Worm (Caenorhabditis elegans) whole organism, L2 larva: ENCODE data around the gene F46H6.5.

Source experiments
- ZK546.5 ChIP-seq: sonication (generic microtip); optimal IDR thresholded peaks from 2 replicates; lab custom pipeline; 2017; ENCODE audit warnings: missing biosample characterization, missing genetic modification characterization
- aly-2 ChIP-seq: fragments of 150-350 bp; optimal IDR thresholded peaks from 2 replicates; lab custom pipeline; 2014; ENCODE audit warnings: missing biosample characterization, missing genetic modification characterization
- elt-3 ChIP-seq: sonication (generic microtip); optimal IDR thresholded peaks from 2 replicates; lab custom pipeline; 2017; ENCODE audit warnings: missing biosample characterization, missing genetic modification characterization
- lsy-2 ChIP-seq, 2 experiments: fragments of 150-350 bp in 1 of 2; sonication (generic microtip) in 1 of 2; optimal IDR thresholded peaks; 2 replicates each; lab custom pipeline; 2014 to 2017; ENCODE audit warnings: missing biosample characterization in 2 of 2, missing genetic modification characterization in 2 of 2
- peb-1 ChIP-seq: fragments of 150-350 bp; optimal IDR thresholded peaks from 2 replicates; lab custom pipeline; 2014; ENCODE audit warnings: missing biosample characterization, missing genetic modification characterization
- skn-1 ChIP-seq: sonication (generic microtip); optimal IDR thresholded peaks from 2 replicates; lab custom pipeline; 2017; ENCODE audit warnings: missing biosample characterization, missing genetic modification characterization
- unc-55 ChIP-seq: fragments of 150-350 bp; sonication (generic microtip); optimal IDR thresholded peaks from 3 replicates; lab custom pipeline; 2014; ENCODE audit warnings: missing biosample characterization, missing genetic modification reagents, missing genetic modification characterization

DNA sequence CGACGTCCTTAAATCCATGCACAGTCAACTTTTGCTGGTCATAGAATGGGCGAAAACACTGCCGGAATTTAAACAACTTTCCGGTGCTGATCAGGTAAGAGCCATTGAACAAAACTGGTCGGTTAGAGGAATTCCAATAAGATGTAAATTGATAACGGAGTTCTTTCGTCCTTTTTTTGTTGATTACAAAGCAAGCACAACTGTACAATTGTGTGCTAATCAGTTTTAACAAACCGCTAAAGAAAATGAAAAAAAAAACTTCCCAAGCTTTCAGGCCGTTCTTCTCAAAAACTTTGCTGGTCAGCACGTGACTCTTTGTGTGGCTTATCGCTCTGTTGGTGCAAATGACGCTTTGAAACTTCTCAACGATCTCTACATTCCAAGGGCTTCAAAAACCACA, 42.1 kb upstream of the F46H6.5 start:
- TF ChIP-seq unc-55 (GFP tag; lab: Kevin White, UChicago) (no peak), aly-2 (tag; lab: Kevin White, UChicago) (no peak), lsy-2 (tag; optimal IDR thresholded peaks at IDR 0.05; lab: Kevin White, UChicago) (no peak), elt-3 (tag; lab: Kevin White, UChicago) (no peak), ZK546.5 (tag; lab: Kevin White, UChicago) (no peak), peb-1 (tag; lab: Kevin White, UChicago) (no peak), skn-1 (tag; lab: Kevin White, UChicago) (no peak)
